Worm (Caenorhabditis elegans) whole organism, L1 larva: Measurements from ENCODE around the gene rde-11.

Experiments
- aly-2 ChIP-seq: fragments of 150-350 bp; optimal IDR thresholded peaks from 2 replicates; lab custom pipeline; 2014; ENCODE audit warnings: missing biosample characterization, missing genetic modification characterization
- blmp-1 ChIP-seq: fragments of 150-350 bp; optimal IDR thresholded peaks from 2 replicates; lab custom pipeline; 2014; ENCODE audit warnings: missing biosample characterization, missing genetic modification characterization
- elt-3 ChIP-seq, 6 experiments: fragments of 150-350 bp in 1 of 6; sonication (generic microtip); optimal IDR thresholded peaks; 2 replicates each; lab custom pipeline; 2017 to 2018; ENCODE audit warnings: missing biosample characterization in 6 of 6, missing genetic modification characterization in 6 of 6, inconsistent platforms in 1 of 6
- fkh-10 ChIP-seq: sonication (generic microtip); optimal IDR thresholded peaks from 2 replicates; lab custom pipeline; 2017; ENCODE audit warnings: missing biosample characterization, missing genetic modification reagents, missing genetic modification characterization
- lsy-2 ChIP-seq, 2 experiments: fragments of 150-350 bp; optimal IDR thresholded peaks; 2 replicates each; lab custom pipeline; 2014; ENCODE audit warnings: missing biosample characterization in 2 of 2, missing genetic modification characterization in 2 of 2
- mdl-1 ChIP-seq, 2 experiments: fragments of 150-350 bp; optimal IDR thresholded peaks; 2 replicates each; lab custom pipeline; 2014 to 2017; ENCODE audit warnings: missing biosample characterization in 2 of 2, missing genetic modification characterization in 2 of 2, inconsistent platforms in 1 of 2
- nhr-76 ChIP-seq: sonication (generic microtip); optimal IDR thresholded peaks from 2 replicates; lab custom pipeline; 2017; ENCODE audit warnings: missing biosample characterization, missing genetic modification characterization
- snpc-4 ChIP-seq: fragments of 150-350 bp; optimal IDR thresholded peaks from 2 replicates; lab custom pipeline; 2014; ENCODE audit warnings: missing biosample characterization, missing genetic modification characterization
- tlp-1 ChIP-seq: fragments of 150-350 bp; optimal IDR thresholded peaks from 2 replicates; lab custom pipeline; 2014; ENCODE audit warnings: missing biosample characterization, missing genetic modification characterization
- unc-62 ChIP-seq: fragments of 150-350 bp; optimal IDR thresholded peaks from 2 replicates; lab custom pipeline; 2014; ENCODE audit warnings: missing biosample characterization, missing genetic modification reagents, missing genetic modification characterization
- zag-1 ChIP-seq: fragments of 150-350 bp; optimal IDR thresholded peaks from 2 replicates; lab custom pipeline; 2014; ENCODE audit warnings: missing biosample characterization, missing genetic modification characterization
- ztf-4 ChIP-seq: fragments of 150-350 bp; optimal IDR thresholded peaks from 2 replicates; lab custom pipeline; 2014; ENCODE audit warnings: missing biosample characterization, missing genetic modification characterization

ce11 chrIV:13078342-13078741, 26.7 kb upstream of the rde-11 start:
- TF ChIP-seq lsy-2 (tag; optimal IDR thresholded peaks at IDR 0.05; lab: Kevin White, UChicago) (no peak), zag-1 (tag; lab: Kevin White, UChicago) (no peak), blmp-1 (no peak), tlp-1 (tag; lab: Kevin White, UChicago) (no peak), nhr-76 (tag; lab: Kevin White, UChicago) (no peak), aly-2 (tag; lab: Kevin White, UChicago) (no peak), unc-62 (GFP tag; lab: Kevin White, UChicago) (no peak), elt-3 (tag; optimal IDR thresholded peaks at IDR 0.05; lab: Kevin White, UChicago) (no peak), mdl-1 (tag; optimal IDR thresholded peaks at IDR 0.05; lab: Kevin White, UChicago) (no peak), snpc-4 (no peak), fkh-10 (no peak), ztf-4 (tag; lab: Kevin White, UChicago) (no peak)
